Fruit fly (Drosophila melanogaster): ENCODE data around the gene Pp2A-29B.

DNA sequence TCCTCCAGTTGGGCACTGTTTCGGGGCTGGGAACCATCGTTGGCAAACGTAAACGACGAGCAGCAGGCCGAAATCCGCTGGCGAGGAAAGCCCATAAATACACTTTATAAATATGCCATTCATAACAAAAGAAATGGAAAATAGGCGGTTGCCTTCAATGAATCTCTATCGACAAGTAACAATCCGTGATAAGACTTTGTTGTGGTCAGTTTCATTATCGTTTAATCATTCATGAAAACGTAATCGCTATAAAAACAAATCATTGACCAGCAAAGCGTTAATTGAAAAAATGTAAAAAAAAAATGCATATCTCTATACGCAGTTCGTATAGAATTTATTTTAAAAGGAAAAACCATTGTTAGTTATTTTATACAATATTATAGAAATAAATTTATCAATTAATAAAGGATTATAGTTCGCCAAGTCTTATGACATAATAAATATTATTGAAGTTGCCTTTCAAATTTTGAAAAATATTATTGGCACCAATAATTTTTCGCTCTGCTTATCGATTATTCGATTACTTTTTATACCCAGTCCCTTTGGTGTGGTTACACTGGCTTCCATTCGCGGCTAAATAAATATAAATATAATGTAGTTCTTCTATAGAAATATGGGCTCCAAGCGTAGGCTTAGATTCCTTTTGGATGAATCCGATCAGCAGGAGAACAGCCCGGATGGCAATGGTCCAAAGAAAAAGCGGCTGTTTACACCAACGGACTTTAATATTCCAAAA, 34.2 kb downstream of the Pp2A-29B start, which contains the start of gene CG31898:
- TF ChIP-seq CTCF (optimal IDR thresholded peaks at IDR 0.05) = no peak
- TF ChIP-seq CG8478 (optimal IDR thresholded peaks at IDR 0.05) = no peak

All from S2 (cell line).